Worm (Caenorhabditis elegans) whole organism, late embryonic: ENCODE measurements around the gene F42G4.6.

Source experiments
- K02D7.2 ChIP-seq: sonication (generic microtip); optimal IDR thresholded peaks from 2 replicates; lab custom pipeline; 2017; ENCODE audit warnings: mild to moderate bottlenecking, missing genetic modification characterization, missing compliant biosample characterization
- ama-1 ChIP-seq: fragments of 150-350 bp; optimal IDR thresholded peaks from 2 replicates; lab custom pipeline; 2014
- ceh-18 ChIP-seq: sonication (generic microtip); optimal IDR thresholded peaks from 2 replicates; lab custom pipeline; 2016; ENCODE audit warnings: missing genetic modification characterization, missing compliant biosample characterization
- elt-4 ChIP-seq: sonication (generic microtip); optimal IDR thresholded peaks from 2 replicates; lab custom pipeline; 2016; ENCODE audit warnings: missing genetic modification characterization, missing compliant biosample characterization
- fkh-6 ChIP-seq: sonication (generic microtip); optimal IDR thresholded peaks from 2 replicates; lab custom pipeline; 2016; ENCODE audit warnings: missing genetic modification characterization, missing compliant biosample characterization
- lim-6 ChIP-seq: sonication (generic microtip); optimal IDR thresholded peaks from 2 replicates; lab custom pipeline; 2016; ENCODE audit warnings: missing genetic modification characterization, missing compliant biosample characterization
- nfya-1 ChIP-seq: sonication (generic microtip); optimal IDR thresholded peaks from 2 replicates; lab custom pipeline; 2017; ENCODE audit warnings: missing genetic modification characterization, mild to moderate bottlenecking, missing compliant biosample characterization, antibody characterized with exemption, moderate library complexity
- nhr-11 ChIP-seq: fragments of 150-350 bp; optimal IDR thresholded peaks from 2 replicates; lab custom pipeline; 2014; ENCODE audit warnings: missing biosample characterization, missing genetic modification characterization
- pax-1 ChIP-seq: fragments of 150-350 bp; optimal IDR thresholded peaks from 2 replicates; lab custom pipeline; 2014; ENCODE audit warnings: missing biosample characterization, missing genetic modification characterization
- pha-4 ChIP-seq: fragments of 150-350 bp; optimal IDR thresholded peaks from 2 replicates; lab custom pipeline; 2018; ENCODE audit warnings: missing biosample characterization, missing genetic modification reagents, missing genetic modification characterization
- sox-4 ChIP-seq: sonication (generic microtip); optimal IDR thresholded peaks from 2 replicates; lab custom pipeline; 2017; ENCODE audit warnings: mild to moderate bottlenecking, missing genetic modification characterization, inconsistent platforms, missing compliant biosample characterization
- tbx-7 ChIP-seq: sonication (generic microtip); optimal IDR thresholded peaks from 2 replicates; lab custom pipeline; 2016; ENCODE audit warnings: missing genotype, missing genetic modification characterization, missing compliant biosample characterization

DNA sequence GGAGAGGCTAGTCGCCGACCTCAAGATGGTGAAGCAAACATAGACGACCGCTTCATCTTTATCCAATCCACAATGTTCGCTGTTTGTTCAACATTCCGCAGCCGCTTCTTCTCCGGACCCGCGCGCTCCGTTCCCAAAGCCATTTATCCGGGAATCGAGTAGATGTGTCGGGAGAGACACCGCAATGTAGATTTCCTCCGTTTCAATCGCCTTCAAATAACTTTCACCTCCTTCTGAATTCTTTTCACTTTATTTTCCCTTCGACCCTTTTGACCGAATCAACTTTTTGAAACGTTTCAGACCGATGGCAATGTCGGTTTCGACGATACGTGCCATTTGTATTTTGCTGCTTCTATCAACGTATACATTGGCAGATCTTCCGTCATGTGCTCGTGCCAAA is 28.5 kb downstream of the F42G4.6 start, which contains the start of gene pqn-32:
- TF ChIP-seq pax-1 (no peak), tbx-7 (tag; lab: Kevin White, UChicago) (no peak), fkh-6 (tag; lab: Kevin White, UChicago) (no peak), ceh-18 (tag; lab: Kevin White, UChicago) (no peak), elt-4 (tag; lab: Kevin White, UChicago) (no peak), sox-4 (no peak), ama-1 (lab: Kevin White, UChicago) (no peak), lim-6 (no peak), nfya-1 (tag; lab: Kevin White, UChicago) (no peak), nhr-11 (tag; lab: Kevin White, UChicago) (no peak), pha-4 (tag; lab: Kevin White, UChicago) (no peak), K02D7.2 (tag; lab: Kevin White, UChicago) (no peak)
